Fruit fly (Drosophila melanogaster): Measurements from ENCODE around the gene Tim9a.

- TF ChIP-seq usp (GFP tag; optimal IDR thresholded peaks at IDR 0.05) (no peak), foxo (GFP tag; optimal IDR thresholded peaks at IDR 0.05) (peak in 1 of 2 experiments; percentile 65), HLH106 (tag; optimal IDR thresholded peaks at IDR 0.05) (peak; percentile 70), Dif (GFP tag; optimal IDR thresholded peaks at IDR 0.05; ENCODE audit: partially characterized antibody) (no peak), pan (optimal IDR thresholded peaks at IDR 0.05) (no peak), woc (GFP tag; optimal IDR thresholded peaks at IDR 0.05) (no peak), sv (GFP tag; optimal IDR thresholded peaks at IDR 0.05) (peak; percentile 65)
Measured at dm6 chrX:13337454-13337853, 47.6 kb upstream of the Tim9a start, which contains the start of gene RpS15Aa.

Data from whole organism, wandering third instar larva.